Fruit fly (Drosophila melanogaster) whole organism: ENCODE measurements around the gene CG12483.

Source experiments
- CG8478 ChIP-seq: fragments of >200 bp; optimal IDR thresholded peaks from 2 replicates; lab custom pipeline; 2018; ENCODE audit warnings: inconsistent platforms
- Dll ChIP-seq: fragments of >200 bp; optimal IDR thresholded peaks from 2 replicates; lab custom pipeline; 2017
- EcR ChIP-seq, 2 experiments: fragments of >200 bp; optimal IDR thresholded peaks; 2 replicates each; lab custom pipeline; 2017; ENCODE audit warnings: missing biosample characterization in 2 of 2, missing genetic modification characterization in 2 of 2, missing genetic modification reagents in 2 of 2
- pan ChIP-seq: fragments of >200 bp; optimal IDR thresholded peaks from 2 replicates; lab custom pipeline; 2017
- psq ChIP-seq: fragments of >200 bp; optimal IDR thresholded peaks from 2 replicates; lab custom pipeline; 2017
- usp ChIP-seq: fragments of >200 bp; optimal IDR thresholded peaks from 2 replicates; lab custom pipeline; 2017; ENCODE audit warnings: missing biosample characterization, missing genetic modification characterization, mixed read lengths

Gene CG12483

dm6 chr3L:131151-131997 is 33.2 kb upstream of the CG12483 start:
- TF ChIP-seq psq (lab: Kevin White, UChicago), result no peak
- peak; percentile 80 for TF ChIP-seq Dll
- TF ChIP-seq pan (lab: Kevin White, UChicago), result no peak
- no peak for TF ChIP-seq CG8478
- TF ChIP-seq EcR (GFP tag; optimal IDR thresholded peaks at IDR 0.05; lab: Kevin White, UChicago), result peak in 1 of 2 experiments; percentile 79
- TF ChIP-seq usp (GFP tag; lab: Kevin White, UChicago), result no peak

- TF ChIP-seq Dll (no peak), CG8478 (no peak), usp (GFP tag; lab: Kevin White, UChicago) (no peak), psq (lab: Kevin White, UChicago) (no peak), pan (lab: Kevin White, UChicago) (no peak), EcR (GFP tag; optimal IDR thresholded peaks at IDR 0.05; lab: Kevin White, UChicago) (no peak)
Measured at dm6 chr3L:130798-131150, 32.6 kb upstream of the CG12483 start.

- TF ChIP-seq Dll (no peak), usp (GFP tag; lab: Kevin White, UChicago) (no peak), CG8478 (no peak), psq (lab: Kevin White, UChicago) (no peak), EcR (GFP tag; optimal IDR thresholded peaks at IDR 0.05; lab: Kevin White, UChicago) (no peak), pan (lab: Kevin White, UChicago) (no peak)
Measured at dm6 chr3L:129311-129816, 31.2 kb upstream of the CG12483 start, which contains the start of gene Pdk1. TSS of gene Pdk1 (plus strand) at chr3L:129450.

dm6 chr3L:128295-129117 is 30.3 kb upstream of the CG12483 start:
- TF ChIP-seq CG8478 (no peak), usp (GFP tag; lab: Kevin White, UChicago) (no peak), pan (lab: Kevin White, UChicago) (no peak), EcR (GFP tag; optimal IDR thresholded peaks at IDR 0.05; lab: Kevin White, UChicago) (peak in 1 of 2 experiments; percentile 85), psq (lab: Kevin White, UChicago) (no peak), Dll (no peak)

dm6 chr3L:127450-127849 is 29.3 kb upstream of the CG12483 start:
- TF ChIP-seq CG8478, result no peak
- TF ChIP-seq EcR (GFP tag; optimal IDR thresholded peaks at IDR 0.05; lab: Kevin White, UChicago), result no peak
- TF ChIP-seq usp (GFP tag; lab: Kevin White, UChicago), result no peak
- no peak for TF ChIP-seq psq (lab: Kevin White, UChicago)
- no peak for TF ChIP-seq pan (lab: Kevin White, UChicago)
- no peak for TF ChIP-seq Dll

- TF ChIP-seq EcR (GFP tag; optimal IDR thresholded peaks at IDR 0.05; lab: Kevin White, UChicago) (no peak), psq (lab: Kevin White, UChicago) (no peak), usp (GFP tag; lab: Kevin White, UChicago) (no peak), CG8478 (no peak), Dll (no peak), pan (lab: Kevin White, UChicago) (no peak)
Measured at dm6 chr3L:123784-124479, 25.8 kb upstream of the CG12483 start.

dm6 chr3L:119390-119789 is 21.2 kb upstream of the CG12483 start:
- no peak for TF ChIP-seq usp (GFP tag; lab: Kevin White, UChicago)
- no peak for TF ChIP-seq psq (lab: Kevin White, UChicago)
- no peak for TF ChIP-seq Dll

dm6 chr3L:109936-110335 is 11.8 kb upstream of the CG12483 start:
- no peak for TF ChIP-seq EcR (GFP tag; optimal IDR thresholded peaks at IDR 0.05; lab: Kevin White, UChicago)
- no peak for TF ChIP-seq Dll
- no peak for TF ChIP-seq pan (lab: Kevin White, UChicago)

- no peak for TF ChIP-seq pan (lab: Kevin White, UChicago)
- TF ChIP-seq EcR (GFP tag; optimal IDR thresholded peaks at IDR 0.05; lab: Kevin White, UChicago), result no peak
- no peak for TF ChIP-seq Dll
- TF ChIP-seq CG8478, result no peak
- no peak for TF ChIP-seq usp (GFP tag; lab: Kevin White, UChicago)
- TF ChIP-seq psq (lab: Kevin White, UChicago), result no peak
Measured at dm6 chr3L:109058-109457, 10.9 kb upstream of the CG12483 start.

- TF ChIP-seq pan (lab: Kevin White, UChicago) (no peak), EcR (GFP tag; optimal IDR thresholded peaks at IDR 0.05; lab: Kevin White, UChicago) (no peak), usp (GFP tag; lab: Kevin White, UChicago) (no peak), psq (lab: Kevin White, UChicago) (no peak), CG8478 (no peak), Dll (no peak)
Measured at dm6 chr3L:104076-104475, 5.9 kb upstream of the CG12483 start.

dm6 chr3L:97823-98222 is 352 bp downstream of the CG12483 start:
- TF ChIP-seq EcR (GFP tag; optimal IDR thresholded peaks at IDR 0.05; lab: Kevin White, UChicago) (no peak), usp (GFP tag; lab: Kevin White, UChicago) (no peak), CG8478 (no peak), pan (lab: Kevin White, UChicago) (no peak), psq (lab: Kevin White, UChicago) (no peak), Dll (no peak)
